Worm (Caenorhabditis elegans): Measurements from ENCODE around the gene rpl-10.

The rpl-10 gene

DNA sequence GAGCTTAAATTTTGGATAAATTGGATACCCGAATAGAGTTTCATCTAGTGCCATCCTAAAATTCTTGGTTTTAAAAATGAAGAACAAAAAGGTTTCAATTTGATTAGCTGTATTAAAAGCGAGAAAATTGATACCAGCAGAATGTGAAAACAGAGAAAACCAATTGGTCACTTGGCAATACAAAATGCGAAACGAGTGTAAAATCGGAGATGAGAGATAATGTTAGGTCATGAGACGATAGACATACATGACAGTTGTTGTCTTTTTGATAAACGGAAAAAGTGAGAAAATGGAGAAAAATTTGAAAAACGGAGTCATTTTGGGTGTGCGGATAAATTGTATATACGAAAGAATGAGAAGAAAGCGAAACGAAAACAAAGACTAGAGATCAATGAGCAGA, 38.7 kb upstream of the rpl-10 start, which contains the start of gene sfxn-5:
Gene sfxn-5, minus strand, starts transcription at position 55 of the 400 bp plus-strand sequence.
- TF ChIP-seq let-607 (tag; optimal IDR thresholded peaks at IDR 0.05): no peak
- no peak for TF ChIP-seq Y67H2A.10 (GFP tag; conservative IDR thresholded peaks at IDR 0.05)
- no peak for TF ChIP-seq nfya-1 (tag; optimal IDR thresholded peaks at IDR 0.05; ENCODE audit: borderline replicate concordance, insufficient read depth)
- TF ChIP-seq lin-54 (GFP tag; optimal IDR thresholded peaks at IDR 0.05): no peak
- peak; percentile 49 for TF ChIP-seq nhr-80 (tag; optimal IDR thresholded peaks at IDR 0.05)
- TF ChIP-seq hmg-1.2 (GFP tag; IDR thresholded peaks at IDR 0.05): peak; percentile 26; the same call in 1 of the 2 replicates

DNA sequence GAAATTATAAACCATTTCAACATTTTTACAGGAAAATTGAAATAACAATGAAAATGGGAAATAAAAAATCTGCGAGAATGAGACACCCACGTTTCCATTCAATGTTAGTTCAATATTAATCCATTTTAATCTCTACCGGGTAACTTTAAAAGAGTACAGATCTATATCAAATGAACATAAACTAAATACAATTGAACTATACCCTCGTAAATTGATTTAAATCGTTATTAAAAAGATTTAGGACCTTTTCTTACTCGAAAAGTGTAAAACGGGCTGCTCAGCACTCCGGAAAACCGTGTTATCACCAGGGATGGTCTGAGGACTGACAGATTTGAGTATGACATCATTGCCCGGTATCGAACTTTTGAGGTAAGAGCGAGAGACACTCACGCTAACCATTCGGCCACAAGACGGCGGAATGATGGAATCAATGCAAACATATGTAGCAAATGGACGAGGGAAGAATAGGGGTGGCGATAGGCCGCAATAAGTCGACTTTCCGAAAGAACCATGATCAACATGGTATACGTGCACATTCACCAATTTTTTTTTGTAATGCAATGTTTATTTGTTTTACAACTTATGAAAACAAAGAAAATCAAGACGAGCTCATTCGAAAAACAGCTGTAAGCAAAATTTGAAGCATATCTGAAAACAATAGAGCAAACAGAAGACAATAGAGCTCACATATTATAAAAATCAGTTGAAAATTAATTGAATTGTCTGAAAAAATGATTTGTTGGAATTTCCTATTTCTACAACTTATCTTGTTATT, 36.6 kb upstream of the rpl-10 start, which contains the start of the genes chst-1 and C41C4.9:
Gene chst-1, minus strand, starts transcription at position 51 of the 775 bp plus-strand sequence.
Gene C41C4.9, plus strand, starts transcription at position 725 of the 775 bp plus-strand sequence.
- TF ChIP-seq unc-130 (GFP tag; optimal IDR thresholded peaks at IDR 0.05): peak; percentile 66
- TF ChIP-seq Y53G8AR.9 (GFP tag; conservative IDR thresholded peaks at IDR 0.05): 0 out of 2 replicates have a peak, but pooled peaks have one; percentile 32
- TF ChIP-seq hmg-1.2 (GFP tag; IDR thresholded peaks at IDR 0.05): peak; percentile 69
- peak; percentile 51; the same call in 1 of the 2 replicates for TF ChIP-seq attf-6 (GFP tag; IDR thresholded peaks at IDR 0.05)
- no peak for TF ChIP-seq Y53F4B.3 (GFP tag; IDR thresholded peaks at IDR 0.05)
- peak; percentile 92 for TF ChIP-seq ceh-40 (GFP tag; IDR thresholded peaks at IDR 0.05)
- TF ChIP-seq B0035.1 (tag; optimal IDR thresholded peaks at IDR 0.05): peak; percentile 46
- TF ChIP-seq ama-1 (optimal IDR thresholded peaks at IDR 0.05): no peak
- peak in 1 of 2 experiments; percentile 86 for TF ChIP-seq ama-1 (GFP tag; optimal IDR thresholded peaks at IDR 0.05)
- peak; percentile 96 for TF ChIP-seq nhr-90 (tag; optimal IDR thresholded peaks at IDR 0.05)
- peak; percentile 84 for TF ChIP-seq lin-54 (GFP tag; optimal IDR thresholded peaks at IDR 0.05)
- TF ChIP-seq C17E4.6 (GFP tag; IDR thresholded peaks at IDR 0.05): no peak; the same call in 1 of the 2 replicates
- peak; percentile 80 for TF ChIP-seq hrde-1 (tag; optimal IDR thresholded peaks at IDR 0.05; ENCODE audit: borderline replicate concordance)
- TF ChIP-seq bed-1 (GFP tag; IDR thresholded peaks at IDR 0.05): 0 out of 2 replicates have a peak, but pooled peaks have one; percentile 50
- peak; percentile 35 for TF ChIP-seq F55B11.4 (tag; optimal IDR thresholded peaks at IDR 0.05; ENCODE audit: borderline replicate concordance, insufficient read depth)
- TF ChIP-seq F49E8.2 (tag; optimal IDR thresholded peaks at IDR 0.05; ENCODE audit: insufficient read depth): peak; percentile 41
- peak; percentile 95 for TF ChIP-seq egl-44 (GFP tag; IDR thresholded peaks at IDR 0.05)
- peak; percentile 93 for TF ChIP-seq F57A8.1 (GFP tag; optimal IDR thresholded peaks at IDR 0.05)
- peak; percentile 53; the same call in 1 of the 2 replicates for TF ChIP-seq C06A6.2 (GFP tag; conservative IDR thresholded peaks at IDR 0.05)
- peak; percentile 68 for TF ChIP-seq hlh-12 (tag; optimal IDR thresholded peaks at IDR 0.05)
- TF ChIP-seq fkh-3 (tag; optimal IDR thresholded peaks at IDR 0.05): peak; percentile 84
- peak; percentile 78 for TF ChIP-seq repo-1 (tag; optimal IDR thresholded peaks at IDR 0.05)
- peak; percentile 75 for TF ChIP-seq nhr-80 (tag; optimal IDR thresholded peaks at IDR 0.05)
- peak; percentile 23; the same call in 1 of the 2 replicates for TF ChIP-seq cebp-1 (GFP tag; IDR thresholded peaks at IDR 0.05)
- TF ChIP-seq cebp-1 (tag; optimal IDR thresholded peaks at IDR 0.05): no peak
- TF ChIP-seq ztf-3 (GFP tag; optimal IDR thresholded peaks at IDR 0.05): peak; percentile 36
- TF ChIP-seq let-526 (GFP tag; IDR thresholded peaks at IDR 0.05): no peak; the same call in 1 of the 2 replicates
- peak; percentile 88 for TF ChIP-seq ztf-26 (tag; optimal IDR thresholded peaks at IDR 0.05)
- peak; percentile 96 for TF ChIP-seq ztf-25 (GFP tag; IDR thresholded peaks at IDR 0.05)
- TF ChIP-seq lin-26 (GFP tag; IDR thresholded peaks at IDR 0.05): peak; percentile 98; the same call in 1 of the 2 replicates
- peak; percentile 91 for TF ChIP-seq ets-4 (GFP tag; optimal IDR thresholded peaks at IDR 0.05)
- TF ChIP-seq K12H6.12 (tag; optimal IDR thresholded peaks at IDR 0.05): peak; percentile 57
- TF ChIP-seq dpl-1 (GFP tag; optimal IDR thresholded peaks at IDR 0.05): no peak
- peak; percentile 91 for TF ChIP-seq nfyb-1 (GFP tag; IDR thresholded peaks at IDR 0.05)
- TF ChIP-seq Y56A3A.18 (GFP tag; IDR thresholded peaks at IDR 0.05): peak; percentile 93
- peak; percentile 64 for TF ChIP-seq tlf-1 (GFP tag; optimal IDR thresholded peaks at IDR 0.05)
- TF ChIP-seq die-1 (tag; optimal IDR thresholded peaks at IDR 0.05): peak; percentile 96
- TF ChIP-seq Y95B8A.8 (GFP tag; IDR thresholded peaks at IDR 0.05): no peak
- peak; percentile 94 for TF ChIP-seq sptf-2 (GFP tag; optimal IDR thresholded peaks at IDR 0.05)
- peak; percentile 61 for TF ChIP-seq attf-3 (GFP tag; conservative IDR thresholded peaks at IDR 0.05)
- peak; percentile 88 for TF ChIP-seq chd-7 (tag; optimal IDR thresholded peaks at IDR 0.05)
